Worm (Caenorhabditis elegans) whole organism, L4/young adult: Measurements from ENCODE around the gene acr-15.
"Not testable (repeated sequence)": the region's sequence is repeated elsewhere in the genome, so short reads cannot be mapped to it uniquely, and the experiment has no call there.

Source experiments
- W03F9.2 ChIP-seq: fragments of 150-350 bp; optimal IDR thresholded peaks from 2 replicates; lab custom pipeline; 2014; ENCODE audit warnings: missing biosample characterization, missing genetic modification characterization
- dao-5 ChIP-seq: sonication (generic microtip); optimal IDR thresholded peaks from 2 replicates; lab custom pipeline; 2016; ENCODE audit warnings: missing genotype, missing genetic modification characterization, moderate library complexity, missing compliant biosample characterization
- him-1 ChIP-seq: sonication (generic microtip); optimal IDR thresholded peaks from 2 replicates; lab custom pipeline; 2016; ENCODE audit warnings: missing genotype, missing genetic modification reagents, missing genetic modification characterization, missing compliant biosample characterization

acr-15 gene

ce11 chrV:8536213-8536612, 16.3 kb upstream of the acr-15 start, which contains the start of gene his-39:
his-39 (plus strand) TSS chrV:8536513.
- TF ChIP-seq W03F9.2 (tag; lab: Kevin White, UChicago) (no peak), dao-5 (tag; lab: Kevin White, UChicago) (no peak), him-1 (tag; lab: Kevin White, UChicago) (no peak)

DNA sequence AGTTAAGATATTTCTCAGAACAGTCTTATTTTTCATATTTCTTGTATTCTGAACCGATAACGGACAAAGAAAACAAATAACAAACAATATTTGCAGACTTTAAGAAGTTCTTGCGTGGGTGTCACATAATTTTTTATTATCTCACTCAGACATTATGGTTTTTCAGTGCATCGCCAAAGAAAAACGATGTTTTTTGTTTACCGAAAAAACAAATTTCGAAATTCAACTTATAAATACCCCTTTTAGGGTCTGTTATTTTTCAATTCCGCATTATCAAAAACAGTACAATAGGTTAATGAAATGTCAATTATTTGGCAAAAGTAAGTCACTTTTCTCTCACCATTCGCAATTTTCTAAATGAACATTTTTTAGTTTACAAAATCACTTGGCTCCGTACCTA, 15.5 kb upstream of the acr-15 start, which contains the start of gene otpl-4:
Gene otpl-4, plus strand, starts transcription at position 301 of the 400 bp plus-strand sequence.
- TF ChIP-seq dao-5 (tag; lab: Kevin White, UChicago) (no peak), him-1 (tag; lab: Kevin White, UChicago) (no peak), W03F9.2 (tag; lab: Kevin White, UChicago) (no peak)

DNA sequence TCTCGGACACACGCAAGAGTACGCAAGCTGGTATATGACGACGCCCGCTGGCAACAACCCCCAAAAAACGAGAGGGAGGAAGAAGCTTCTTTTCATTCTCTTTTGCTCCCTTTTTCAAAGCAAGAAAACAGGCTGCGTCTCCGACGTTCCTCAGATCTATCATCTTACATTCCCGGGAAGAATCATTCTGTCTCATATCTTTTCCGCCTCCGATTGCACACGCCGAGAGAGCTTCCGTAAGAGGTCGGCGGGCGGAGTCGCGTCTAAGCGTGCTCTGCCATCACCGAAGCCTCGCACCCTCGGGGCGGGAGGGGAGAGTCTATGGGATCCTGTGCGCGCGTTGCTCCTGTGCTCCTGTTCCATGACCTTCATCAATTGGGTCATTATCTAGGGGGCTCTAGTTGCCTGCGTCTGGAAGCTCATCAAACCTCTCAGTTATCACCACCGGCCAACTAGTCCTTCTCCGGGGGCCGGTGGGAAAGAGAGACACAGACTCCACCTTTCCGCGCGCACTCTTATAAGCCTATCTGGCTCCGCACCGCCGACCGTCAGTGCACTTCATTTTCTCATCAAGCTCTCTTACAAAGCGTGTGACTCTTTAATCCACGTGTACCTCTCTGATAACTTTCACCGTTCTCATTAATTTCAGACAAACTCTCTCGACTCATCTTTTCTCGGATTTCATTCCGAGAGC, 6.8 kb upstream of the acr-15 start, which contains the start of the genes slc-17.8 and asns-1:
Gene slc-17.8, minus strand, starts transcription at position 51 of the 694 bp plus-strand sequence.
Gene asns-1, plus strand, starts transcription at position 644 of the 694 bp plus-strand sequence.
- no peak for TF ChIP-seq W03F9.2 (tag; lab: Kevin White, UChicago)
- no peak for TF ChIP-seq him-1 (tag; lab: Kevin White, UChicago)
- TF ChIP-seq dao-5 (tag; lab: Kevin White, UChicago), result no peak

- TF ChIP-seq dao-5 (tag; lab: Kevin White, UChicago) (no peak), W03F9.2 (tag; lab: Kevin White, UChicago) (no peak), him-1 (tag; lab: Kevin White, UChicago) (no peak)
Measured at ce11 chrV:8548989-8549388, 3.5 kb upstream of the acr-15 start, which contains the start of gene stdh-4. stdh-4 (plus strand) TSS chrV:8549289.

DNA sequence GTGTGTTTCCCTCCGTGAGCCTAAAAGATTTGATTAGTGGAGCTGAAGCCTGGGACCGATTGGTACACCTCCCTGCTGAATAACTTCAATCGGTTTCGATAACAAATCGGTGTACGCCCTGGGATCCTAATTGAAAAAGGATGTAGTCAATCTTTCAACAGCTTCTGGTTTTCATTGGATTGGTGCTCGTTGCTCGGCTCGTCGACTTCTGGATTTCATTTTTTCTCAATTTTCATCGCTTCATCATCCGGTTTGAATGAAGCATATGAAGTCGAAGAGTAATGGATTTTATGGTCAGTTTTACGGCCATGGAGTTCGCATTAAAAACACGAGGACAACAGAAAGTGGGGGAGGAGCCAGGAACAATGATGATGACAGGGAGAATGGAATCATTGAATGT, 3.5 kb downstream of the acr-15 start:
- TF ChIP-seq him-1 (tag; lab: Kevin White, UChicago), result no peak
- no peak for TF ChIP-seq dao-5 (tag; lab: Kevin White, UChicago)
- TF ChIP-seq W03F9.2 (tag; lab: Kevin White, UChicago), result no peak

DNA sequence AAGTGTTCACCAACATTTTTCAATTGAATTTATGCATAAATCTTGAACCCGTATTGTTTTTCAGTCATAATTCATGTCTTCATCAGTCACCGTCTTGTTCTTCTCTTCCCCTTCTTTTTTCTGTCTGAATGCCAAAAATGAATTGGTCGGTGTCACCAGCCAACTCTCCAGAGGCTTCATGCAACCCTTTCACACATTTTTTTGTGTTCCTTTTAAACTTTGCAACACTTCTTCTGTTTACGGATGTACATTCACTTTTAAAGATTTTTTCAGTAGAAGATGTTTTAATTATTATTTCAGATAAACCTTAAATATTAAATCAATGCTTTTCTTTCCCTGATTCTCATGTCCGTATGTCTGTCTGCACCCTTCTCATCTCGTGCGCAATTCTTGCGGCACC, 8.4 kb downstream of the acr-15 start, which contains the start of gene acr-16:
Gene acr-16, plus strand, starts transcription at position 301 of the 400 bp plus-strand sequence.
- TF ChIP-seq W03F9.2 (tag; lab: Kevin White, UChicago) (no peak), dao-5 (tag; lab: Kevin White, UChicago) (no peak)

- no peak for TF ChIP-seq dao-5 (tag; lab: Kevin White, UChicago)
- TF ChIP-seq him-1 (tag; lab: Kevin White, UChicago), result no peak
- TF ChIP-seq W03F9.2 (tag; lab: Kevin White, UChicago), result no peak
Measured at ce11 chrV:8565075-8565474, 12.6 kb downstream of the acr-15 start, which contains the start of gene F25G6.8. F25G6.8 (minus strand) TSS chrV:8565175.

DNA sequence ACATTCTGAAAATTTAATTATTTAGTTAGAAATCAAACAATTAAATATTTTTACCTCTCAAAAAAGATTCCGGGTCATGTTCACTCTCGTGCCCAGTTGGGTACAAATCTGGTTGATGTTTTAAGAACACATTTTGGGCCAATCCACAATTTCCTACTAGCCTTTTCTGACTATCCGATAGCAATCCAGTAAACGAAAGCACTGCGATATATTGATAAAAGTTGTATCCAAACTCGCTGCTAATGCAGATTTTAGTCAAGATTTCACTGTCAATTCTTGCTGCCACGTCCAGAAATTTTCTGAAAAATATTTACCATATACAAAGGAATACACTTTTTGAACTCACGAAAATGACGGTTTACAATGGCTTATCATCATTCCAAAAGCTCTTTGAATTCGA, 16.7 kb downstream of the acr-15 start:
- TF ChIP-seq W03F9.2 (tag; lab: Kevin White, UChicago), result no peak
- no peak for TF ChIP-seq dao-5 (tag; lab: Kevin White, UChicago)
- TF ChIP-seq him-1 (tag; lab: Kevin White, UChicago), result no peak

- peak; percentile 70 for TF ChIP-seq W03F9.2 (tag; lab: Kevin White, UChicago)
- no peak for TF ChIP-seq him-1 (tag; lab: Kevin White, UChicago)
- no peak for TF ChIP-seq dao-5 (tag; lab: Kevin White, UChicago)
Measured at ce11 chrV:8569841-8570361, 17.4 kb downstream of the acr-15 start, which contains the start of the genes F25G6.9 and symk-1. F25G6.9 (minus strand) TSS chrV:8570000. symk-1 (plus strand) TSS chrV:8570311.

DNA sequence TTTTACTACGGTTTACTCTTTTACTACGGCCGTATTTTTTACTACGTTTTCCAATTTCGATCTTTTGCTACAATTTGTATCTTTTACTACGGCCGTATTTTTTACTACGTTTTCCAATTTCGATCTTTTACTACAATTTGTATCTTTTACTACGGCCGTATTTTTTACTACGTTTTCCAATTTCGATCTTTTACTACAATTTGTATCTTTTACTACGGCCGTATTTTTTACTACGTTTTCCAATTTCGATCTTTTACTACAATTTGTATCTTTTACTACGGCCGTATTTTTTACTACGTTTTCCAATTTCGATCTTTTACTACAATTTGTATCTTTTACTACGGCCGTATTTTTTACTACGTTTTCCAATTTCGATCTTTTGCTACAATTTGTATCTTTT, 22.3 kb downstream of the acr-15 start, which contains the start of gene F25G6.1:
Gene F25G6.1, plus strand, starts transcription at position 301 of the 400 bp plus-strand sequence.
- not testable (repeated sequence) for TF ChIP-seq dao-5, W03F9.2, him-1 (tag; lab: Kevin White, UChicago)

- TF ChIP-seq W03F9.2 (tag; lab: Kevin White, UChicago) (no peak), him-1 (tag; lab: Kevin White, UChicago) (no peak)
Measured at ce11 chrV:8580961-8581360, 28.5 kb downstream of the acr-15 start, which contains the start of gene C10B5.1. C10B5.1 (plus strand) TSS chrV:8581261.

DNA sequence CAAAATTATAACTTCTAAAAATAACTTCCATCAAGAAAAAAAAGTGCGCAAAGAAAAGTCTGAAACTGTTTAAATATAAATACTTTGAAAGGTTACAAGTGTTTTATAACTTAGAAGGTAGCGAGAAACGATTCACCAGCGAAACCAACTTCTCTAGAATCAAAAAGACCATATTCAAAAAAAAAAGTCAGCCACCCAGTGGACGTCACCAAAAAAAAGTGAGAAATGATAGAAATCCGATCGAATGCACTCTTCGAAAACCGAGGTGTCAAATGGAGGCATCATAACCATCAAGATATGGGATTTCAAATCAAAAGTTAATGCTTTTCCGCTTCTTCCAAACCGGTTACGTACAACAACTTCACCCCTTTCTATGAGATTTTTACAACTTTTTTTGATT, 34.0 kb downstream of the acr-15 start:
- TF ChIP-seq him-1 (tag; lab: Kevin White, UChicago) (no peak), W03F9.2 (tag; lab: Kevin White, UChicago) (no peak), dao-5 (tag; lab: Kevin White, UChicago) (no peak)

ce11 chrV:8586920-8587319, 34.4 kb downstream of the acr-15 start:
- no peak for TF ChIP-seq him-1 (tag; lab: Kevin White, UChicago)
- no peak for TF ChIP-seq dao-5 (tag; lab: Kevin White, UChicago)
- TF ChIP-seq W03F9.2 (tag; lab: Kevin White, UChicago), result no peak
